Worm (Caenorhabditis elegans) whole organism, midembryonic: ENCODE data around the gene K07D4.2.

Experiments used
- T22C8.4 ChIP-seq: fragments of 200-800 bp; sonication (Bioruptor generic); IDR thresholded peaks from 2 replicates; pipeline ENCODE4 v1.3.6; 2022; ENCODE audit warnings: missing genetic modification characterization, missing compliant biosample characterization
- cog-1 ChIP-seq: sonication (generic microtip); optimal IDR thresholded peaks from 2 replicates; lab custom pipeline; 2016; ENCODE audit warnings: missing genetic modification characterization, missing compliant biosample characterization
- flt-1 ChIP-seq: fragments of 200-800 bp; sonication (Bioruptor generic); IDR thresholded peaks from 2 replicates; pipeline ENCODE4 v1.3.6; 2022; ENCODE audit warnings: missing genetic modification characterization, missing compliant biosample characterization
- klf-2 ChIP-seq: fragments of 200-800 bp; sonication (Bioruptor generic); conservative IDR thresholded peaks from 2 replicates; pipeline ENCODE4 v1.3.6; 2022; ENCODE audit warnings: missing genetic modification reagents, missing genetic modification characterization, missing compliant biosample characterization
- med-1 ChIP-seq: sonication (generic microtip); optimal IDR thresholded peaks from 2 replicates; lab custom pipeline; 2017; ENCODE audit warnings: missing genetic modification characterization, mild to moderate bottlenecking, missing compliant biosample characterization, antibody characterized with exemption, missing genetic modification reagents; ENCODE audit not compliant: insufficient read depth
- ref-1 ChIP-seq: fragments of 200-800 bp; sonication (Bioruptor generic); conservative IDR thresholded peaks from 2 replicates; pipeline ENCODE4 v1.3.6; 2022; ENCODE audit warnings: missing genetic modification reagents, missing genetic modification characterization, missing compliant biosample characterization
- tab-1 ChIP-seq: fragments of 200-800 bp; sonication (Bioruptor generic); IDR thresholded peaks from 2 replicates; pipeline ENCODE4 v1.3.6; 2022; ENCODE audit warnings: missing genetic modification characterization, missing compliant biosample characterization
- ztf-23 ChIP-seq: fragments of 200-800 bp; sonication (Bioruptor generic); IDR thresholded peaks from 2 replicates; pipeline ENCODE4 v1.3.6; 2022; ENCODE audit warnings: missing genetic modification reagents, missing genetic modification characterization, missing compliant biosample characterization
- ztf-29 ChIP-seq: fragments of 200-800 bp; sonication (Bioruptor generic); IDR thresholded peaks from 2 replicates; pipeline ENCODE4 v1.3.6; 2022; ENCODE audit warnings: missing genetic modification reagents, missing genetic modification characterization, missing compliant biosample characterization

The K07D4.2 gene

ce11 chrII:4074710-4075109 is 29.4 kb upstream of the K07D4.2 start:
- no peak for TF ChIP-seq cog-1 (tag; lab: Kevin White, UChicago)

DNA sequence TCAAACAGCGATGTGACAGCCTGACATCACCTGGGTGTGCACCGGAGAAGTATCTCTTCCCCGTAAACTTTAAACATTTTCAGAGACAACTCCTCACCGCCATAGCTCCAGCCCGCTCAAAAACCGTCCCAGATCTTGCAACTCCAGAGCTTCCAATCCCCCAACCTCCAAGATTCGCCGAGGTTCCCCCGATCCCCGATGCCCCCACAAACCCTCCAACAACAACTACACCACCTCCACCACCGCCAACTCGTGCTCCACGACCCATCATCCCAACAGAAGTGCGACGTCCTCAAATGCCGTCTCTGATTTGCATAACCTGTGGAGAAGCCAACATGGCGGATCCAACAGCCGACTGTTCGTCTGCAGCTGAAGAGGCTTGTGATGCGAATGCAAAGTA is 25.8 kb upstream of the K07D4.2 start:
- TF ChIP-seq flt-1 (GFP tag; lab: Robert Waterston, UW) (no peak), cog-1 (tag; lab: Kevin White, UChicago) (no peak), T22C8.4 (GFP tag; lab: Robert Waterston, UW) (no peak), tab-1 (GFP tag; lab: Robert Waterston, UW) (no peak), med-1 (no peak), ref-1 (no peak), ztf-29 (GFP tag; lab: Robert Waterston, UW) (no peak), ztf-23 (GFP tag; lab: Robert Waterston, UW) (no peak), klf-2 (GFP tag; lab: Robert Waterston, UW) (no peak)

ce11 chrII:4068141-4068540 is 22.8 kb upstream of the K07D4.2 start:
- TF ChIP-seq klf-2 (GFP tag; lab: Robert Waterston, UW) (no peak), med-1 (no peak), ref-1 (no peak), ztf-29 (GFP tag; lab: Robert Waterston, UW) (no peak), T22C8.4 (GFP tag; lab: Robert Waterston, UW) (no peak), flt-1 (GFP tag; lab: Robert Waterston, UW) (no peak), ztf-23 (GFP tag; lab: Robert Waterston, UW) (no peak), cog-1 (tag; lab: Kevin White, UChicago) (no peak), tab-1 (GFP tag; lab: Robert Waterston, UW) (no peak)

DNA sequence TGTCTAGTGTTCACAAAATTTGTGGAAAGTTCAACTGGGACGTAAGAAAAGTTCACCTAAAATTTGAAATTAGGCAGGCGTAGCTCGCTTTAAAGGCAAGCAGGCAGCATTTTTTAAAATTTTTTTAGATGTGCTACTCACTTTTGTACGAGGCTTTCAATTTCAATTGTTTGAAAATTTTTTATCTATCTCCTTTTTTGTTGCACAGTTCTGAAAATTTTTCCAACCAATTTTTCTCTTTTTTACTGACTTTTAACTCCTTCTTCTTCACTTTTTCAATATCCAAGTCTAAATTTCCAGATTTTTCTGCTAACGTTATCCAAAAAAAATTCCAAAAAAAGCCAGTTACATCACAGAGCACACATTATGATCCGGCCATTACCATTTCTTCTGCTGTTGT is 22.0 kb upstream of the K07D4.2 start, which contains the start of gene W06A11.1:
W06A11.1 (plus strand) TSS at position 301 of the 400 bp plus-strand sequence.
- TF ChIP-seq cog-1 (tag; lab: Kevin White, UChicago) (no peak), med-1 (no peak), ztf-23 (GFP tag; lab: Robert Waterston, UW) (no peak), ztf-29 (GFP tag; lab: Robert Waterston, UW) (no peak), tab-1 (GFP tag; lab: Robert Waterston, UW) (no peak), ref-1 (no peak), flt-1 (GFP tag; lab: Robert Waterston, UW) (no peak)

DNA sequence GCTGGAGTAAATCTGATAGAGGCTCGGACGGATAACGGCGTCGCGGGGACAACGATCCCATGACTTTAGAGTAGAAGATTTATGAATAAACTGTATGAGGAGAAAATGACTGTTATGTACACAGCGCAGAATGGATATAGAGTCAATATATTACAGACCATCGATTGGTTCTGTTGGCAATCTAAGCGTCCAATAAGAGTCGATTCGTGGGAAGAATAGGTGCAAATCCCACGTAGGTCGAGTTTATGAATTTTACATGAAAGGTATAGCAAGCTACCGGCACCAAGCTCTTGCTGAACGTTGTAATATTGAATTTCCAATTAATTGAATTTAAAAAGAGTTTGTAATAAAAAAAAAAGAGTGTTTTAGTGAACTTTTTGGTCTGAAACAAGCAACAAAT is 18.7 kb upstream of the K07D4.2 start, which contains the start of gene fbxb-118:
fbxb-118 (minus strand) TSS at position 101 of the 400 bp plus-strand sequence.
- TF ChIP-seq ztf-23 (GFP tag; lab: Robert Waterston, UW) (no peak), klf-2 (GFP tag; lab: Robert Waterston, UW) (no peak), ztf-29 (GFP tag; lab: Robert Waterston, UW) (no peak), cog-1 (tag; lab: Kevin White, UChicago) (no peak), med-1 (no peak), ref-1 (no peak), T22C8.4 (GFP tag; lab: Robert Waterston, UW) (no peak), flt-1 (GFP tag; lab: Robert Waterston, UW) (no peak)

ce11 chrII:4062477-4062876 is 17.2 kb upstream of the K07D4.2 start, which contains the start of gene gadr-4:
Gene gadr-4 (minus strand): TSS chrII:4062577.
- TF ChIP-seq T22C8.4 (GFP tag; lab: Robert Waterston, UW) (no peak), med-1 (no peak), ztf-29 (GFP tag; lab: Robert Waterston, UW) (no peak), tab-1 (GFP tag; lab: Robert Waterston, UW) (no peak), ref-1 (no peak), klf-2 (GFP tag; lab: Robert Waterston, UW) (no peak), cog-1 (tag; lab: Kevin White, UChicago) (no peak), flt-1 (GFP tag; lab: Robert Waterston, UW) (no peak), ztf-23 (GFP tag; lab: Robert Waterston, UW) (no peak)

- peak; percentile 56; the same call in 1 of the 2 replicates for TF ChIP-seq flt-1 (GFP tag; lab: Robert Waterston, UW)
- TF ChIP-seq ztf-29 (GFP tag; lab: Robert Waterston, UW), result 0 out of 2 replicates have a peak, but pooled peaks have one; percentile 35
- TF ChIP-seq klf-2 (GFP tag; lab: Robert Waterston, UW), result 0 out of 2 replicates have a peak, but pooled peaks have one; percentile 55
- peak; percentile 79 for TF ChIP-seq ztf-23 (GFP tag; lab: Robert Waterston, UW)
These were observed 2.6 kb upstream of the K07D4.2 start for ce11 chrII:4047839-4048440.

ce11 chrII:4044349-4044748 is 947 bp downstream of the K07D4.2 start, which contains the start of gene rpn-11:
Gene rpn-11 (minus strand): TSS chrII:4044546.
- TF ChIP-seq ztf-23 (GFP tag; lab: Robert Waterston, UW) (peak; percentile 45; the same call in 1 of the 2 replicates), tab-1 (GFP tag; lab: Robert Waterston, UW) (peak; percentile 52; the same call in 1 of the 2 replicates), flt-1 (GFP tag; lab: Robert Waterston, UW) (no peak)

DNA sequence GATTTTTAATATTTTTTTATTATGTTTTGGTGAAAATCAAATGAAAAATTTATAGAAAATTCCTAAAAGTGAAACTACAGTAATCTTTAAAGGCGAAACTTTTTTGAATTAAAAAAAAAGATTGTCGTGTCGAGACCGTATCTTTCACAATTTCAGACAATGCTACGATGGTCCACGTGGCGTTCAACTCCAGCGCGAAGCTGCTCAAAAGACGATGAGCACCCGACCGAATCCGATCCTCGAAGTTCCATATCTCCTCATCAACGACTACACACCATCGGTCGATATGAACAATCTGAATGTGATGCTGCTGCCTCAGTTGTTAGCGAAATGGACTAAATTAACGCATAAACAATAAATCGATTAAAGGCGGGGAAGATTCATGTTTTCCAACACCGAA is 2.6 kb downstream of the K07D4.2 start:
- TF ChIP-seq cog-1 (tag; lab: Kevin White, UChicago), result no peak
- TF ChIP-seq ref-1, result no peak
- TF ChIP-seq T22C8.4 (GFP tag; lab: Robert Waterston, UW), result no peak
- TF ChIP-seq tab-1 (GFP tag; lab: Robert Waterston, UW), result no peak
- no peak for TF ChIP-seq ztf-29 (GFP tag; lab: Robert Waterston, UW)
- no peak for TF ChIP-seq flt-1 (GFP tag; lab: Robert Waterston, UW)
- no peak for TF ChIP-seq ztf-23 (GFP tag; lab: Robert Waterston, UW)
- no peak for TF ChIP-seq med-1
- TF ChIP-seq klf-2 (GFP tag; lab: Robert Waterston, UW), result no peak

DNA sequence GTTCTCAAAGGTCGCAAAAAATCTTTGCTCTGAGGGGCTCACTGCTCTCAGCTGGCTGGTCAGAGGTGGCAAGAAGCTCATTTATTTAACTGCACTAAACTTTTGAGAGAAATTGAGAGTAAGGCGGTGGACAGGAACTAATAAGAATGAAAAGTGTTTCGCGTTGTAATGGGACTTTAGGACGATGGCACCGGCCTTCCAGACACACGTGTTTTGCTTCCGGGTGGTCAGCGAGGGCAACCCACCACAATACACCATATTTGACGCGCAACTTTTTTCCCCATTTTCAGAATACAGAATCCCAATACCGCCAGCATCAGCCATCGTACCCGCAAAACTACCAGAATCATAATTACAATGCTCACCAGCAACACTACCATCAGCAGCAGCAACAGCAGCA is 5.2 kb downstream of the K07D4.2 start:
- no peak for TF ChIP-seq ref-1
- TF ChIP-seq flt-1 (GFP tag; lab: Robert Waterston, UW), result no peak
- no peak for TF ChIP-seq tab-1 (GFP tag; lab: Robert Waterston, UW)
- 0 out of 2 replicates have a peak, but pooled peaks have one; percentile 36 for TF ChIP-seq ztf-23 (GFP tag; lab: Robert Waterston, UW)
